Fruit fly (Drosophila melanogaster) whole organism, wandering third instar larva: ENCODE measurements around the gene Sema1a.

Experiments
- Abd-B ChIP-seq: fragments of >200 bp; optimal IDR thresholded peaks from 2 replicates; lab custom pipeline; 2017; ENCODE audit warnings: missing biosample characterization, missing genetic modification characterization
- CrebA ChIP-seq: fragments of 200-800 bp; sonication (Bioruptor generic); optimal IDR thresholded peaks from 2 replicates; lab custom pipeline; 2016; ENCODE audit warnings: missing biosample characterization, mild to moderate bottlenecking, missing genetic modification characterization, borderline replicate concordance
- Dfd ChIP-seq: fragments of >200 bp; optimal IDR thresholded peaks from 2 replicates; lab custom pipeline; 2017; ENCODE audit warnings: missing biosample characterization, missing genetic modification characterization
- HLH106 ChIP-seq: fragments of 200-800 bp; optimal IDR thresholded peaks from 3 replicates; lab custom pipeline; 2019; ENCODE audit warnings: missing biosample characterization, mild to moderate bottlenecking, missing genetic modification characterization, moderate library complexity
- N ChIP-seq: fragments of >200 bp; optimal IDR thresholded peaks from 2 replicates; lab custom pipeline; 2018; ENCODE audit warnings: missing biosample characterization, missing external identifiers, missing genetic modification characterization
- Vsx2 ChIP-seq: fragments of 200-300, 225-300 bp; sonication (Bioruptor generic); optimal IDR thresholded peaks from 2 replicates; lab custom pipeline; 2018; ENCODE audit warnings: missing biosample characterization, missing genetic modification characterization; ENCODE audit not compliant: partially characterized antibody
- dl ChIP-seq, 2 experiments: fragments of 175-275, 200-275 bp in 1 of 2; fragments of 200-275 bp in 1 of 2; sonication (Bioruptor generic); optimal IDR thresholded peaks; lab custom pipeline; 2018; ENCODE audit warnings: mild to moderate bottlenecking in 2 of 2, missing biosample characterization in 2 of 2, missing genetic modification characterization in 2 of 2, moderate library complexity in 2 of 2; ENCODE audit not compliant: partially characterized antibody in 2 of 2, insufficient read depth in 1 of 2
- dmrt93B ChIP-seq: fragments of 200-800 bp; sonication (Bioruptor generic); optimal IDR thresholded peaks from 2 replicates; lab custom pipeline; 2018; ENCODE audit warnings: missing biosample characterization, mild to moderate bottlenecking, missing genetic modification characterization
- fru ChIP-seq: fragments of 200-800 bp; sonication (Bioruptor generic); optimal IDR thresholded peaks from 3 replicates; lab custom pipeline; 2016; ENCODE audit warnings: missing biosample characterization, mild to moderate bottlenecking, missing genetic modification characterization
- h ChIP-seq: fragments of 200-800 bp; sonication (Bioruptor generic); optimal IDR thresholded peaks from 3 replicates; lab custom pipeline; 2016; ENCODE audit warnings: missing biosample characterization, mild to moderate bottlenecking, missing genetic modification characterization
- pan ChIP-seq: fragments of >200 bp; optimal IDR thresholded peaks from 2 replicates; lab custom pipeline; 2017
- psq ChIP-seq: fragments of 200-800 bp; sonication (Bioruptor generic); optimal IDR thresholded peaks from 3 replicates; lab custom pipeline; 2017; ENCODE audit warnings: missing biosample characterization, mild to moderate bottlenecking, missing genetic modification characterization, moderate library complexity
- usp ChIP-seq: fragments of >200 bp; optimal IDR thresholded peaks from 2 replicates; lab custom pipeline; 2017; ENCODE audit warnings: missing biosample characterization, missing genetic modification characterization

DNA sequence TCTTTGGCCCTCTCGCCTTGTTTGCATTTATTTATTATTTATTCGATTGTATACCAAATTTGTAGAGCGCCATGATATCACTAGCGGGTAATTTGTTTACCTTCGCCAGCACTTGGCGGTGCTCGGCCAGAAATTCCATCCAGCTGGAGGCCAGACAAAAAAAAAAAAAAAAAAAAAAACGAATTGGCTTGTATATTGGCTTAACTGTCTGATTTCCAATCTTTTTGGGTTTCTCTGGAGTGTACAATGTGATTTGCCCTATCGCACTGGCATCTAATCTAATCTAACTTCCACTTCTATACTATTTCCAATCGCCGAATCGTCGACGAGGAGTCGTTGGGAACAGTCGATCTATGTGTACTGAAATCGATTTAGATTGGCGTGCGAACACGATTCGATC lies 177.8 kb downstream of the Sema1a start:
- TF ChIP-seq HLH106 (tag; lab: Kevin White, UChicago) (no peak), pan (lab: Kevin White, UChicago) (no peak), psq (GFP tag; lab: Kevin White, UChicago) (no peak), h (GFP tag; lab: Kevin White, UChicago) (peak; percentile 30), dl (GFP tag; optimal IDR thresholded peaks at IDR 0.05; lab: Kevin White, UChicago; ENCODE audit: insufficient read depth in 1 of 2, partially characterized antibody in 2 of 2) (no peak), Dfd (GFP tag; lab: Kevin White, UChicago) (no peak), usp (no peak), fru (GFP tag; lab: Kevin White, UChicago) (no peak), Abd-B (GFP tag; lab: Kevin White, UChicago) (no peak), dmrt93B (GFP tag; lab: Kevin White, UChicago) (no peak), CrebA (GFP tag; lab: Kevin White, UChicago) (no peak), N (GFP tag; lab: Kevin White, UChicago) (no peak), Vsx2 (GFP tag; lab: Kevin White, UChicago) (no peak)
